Fruit fly (Drosophila melanogaster): Measurements from ENCODE around the gene CG42748.

DNA sequence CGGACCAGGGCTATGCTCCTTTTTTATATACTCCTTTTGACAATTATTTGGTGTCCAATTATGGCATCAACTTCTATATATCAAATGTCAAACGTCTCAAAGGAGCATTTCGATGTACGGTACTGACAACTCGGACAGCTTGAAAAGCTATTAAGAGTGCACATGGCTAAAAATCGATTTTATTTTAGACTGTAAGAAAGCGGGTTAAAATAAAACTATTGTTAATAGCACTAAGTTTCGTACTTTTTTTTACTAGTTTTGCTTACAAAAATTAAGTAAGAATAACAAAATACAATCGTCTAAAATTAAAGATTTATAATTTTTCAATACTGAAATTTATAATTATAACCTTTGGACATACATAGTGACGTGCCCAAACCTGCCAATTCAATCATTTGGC is 83.3 kb downstream of the CG42748 start, which contains the start of gene Ir40a:
- TF ChIP-seq CG7101 (tag; optimal IDR thresholded peaks at IDR 0.05) (no peak), Crg-1 (GFP tag; optimal IDR thresholded peaks at IDR 0.05) (no peak), bab1 (GFP tag; optimal IDR thresholded peaks at IDR 0.05) (no peak)
